Worm (Caenorhabditis elegans) whole organism, late embryonic: ENCODE results near the gene B0244.7.

Experiments
- C08G9.2 ChIP-seq: sonication (generic microtip); optimal IDR thresholded peaks from 2 replicates; lab custom pipeline; 2016; ENCODE audit warnings: mild to moderate bottlenecking, missing genetic modification characterization, moderate library complexity, missing compliant biosample characterization
- F13H6.1 ChIP-seq: sonication (generic microtip); optimal IDR thresholded peaks from 2 replicates; lab custom pipeline; 2016; ENCODE audit warnings: missing genetic modification characterization, missing compliant biosample characterization
- K09A11.1 ChIP-seq: sonication (generic microtip); optimal IDR thresholded peaks from 2 replicates; lab custom pipeline; 2017; ENCODE audit warnings: antibody characterized with exemption, mild to moderate bottlenecking, missing genetic modification characterization, missing compliant biosample characterization; ENCODE audit not compliant: insufficient read depth
- T23F11.4 ChIP-seq: fragments of 200-800 bp; sonication (Bioruptor generic); optimal IDR thresholded peaks from 2 replicates; lab custom pipeline; 2018; ENCODE audit warnings: mild to moderate bottlenecking, missing genetic modification characterization, missing compliant biosample characterization
- Y22D7AL.16 ChIP-seq: sonication (generic microtip); optimal IDR thresholded peaks from 2 replicates; lab custom pipeline; 2016; ENCODE audit warnings: missing genetic modification characterization, missing compliant biosample characterization
- ceh-14 ChIP-seq: sonication (generic microtip); optimal IDR thresholded peaks from 2 replicates; lab custom pipeline; 2016; ENCODE audit warnings: missing genotype, missing genetic modification characterization, missing compliant biosample characterization
- ceh-19 ChIP-seq: fragments of 200-800 bp; sonication (Bioruptor generic); optimal IDR thresholded peaks from 2 replicates; lab custom pipeline; 2018; ENCODE audit warnings: mild to moderate bottlenecking, missing genetic modification characterization, missing compliant biosample characterization
- ceh-24 ChIP-seq: sonication (generic microtip); optimal IDR thresholded peaks from 2 replicates; lab custom pipeline; 2016; ENCODE audit warnings: mild to moderate bottlenecking, missing genetic modification characterization, missing compliant biosample characterization
- ceh-30 ChIP-seq: fragments of 150-350 bp; optimal IDR thresholded peaks from 2 replicates; lab custom pipeline; 2014; ENCODE audit warnings: missing biosample characterization, missing genetic modification characterization
- ceh-34 ChIP-seq: sonication (generic microtip); optimal IDR thresholded peaks from 2 replicates; lab custom pipeline; 2016; ENCODE audit warnings: mild to moderate bottlenecking, missing genetic modification characterization, missing compliant biosample characterization
- ceh-45 ChIP-seq: fragments of 200-800 bp; sonication (Bioruptor generic); IDR thresholded peaks from 2 replicates; pipeline ENCODE4 v1.3.6; 2022; ENCODE audit warnings: missing genetic modification reagents, missing genetic modification characterization, missing compliant biosample characterization
- ceh-6 ChIP-seq: fragments of 200-800 bp; sonication (Bioruptor generic); optimal IDR thresholded peaks from 2 replicates; lab custom pipeline; 2018; ENCODE audit warnings: mild to moderate bottlenecking, missing genetic modification characterization, missing compliant biosample characterization
- che-1 ChIP-seq: sonication (generic microtip); optimal IDR thresholded peaks from 2 replicates; lab custom pipeline; 2016; ENCODE audit warnings: mild to moderate bottlenecking, missing genetic modification characterization, missing compliant biosample characterization
- dve-1 ChIP-seq: sonication (generic microtip); optimal IDR thresholded peaks from 2 replicates; lab custom pipeline; 2017; ENCODE audit warnings: antibody characterized with exemption, mild to moderate bottlenecking, missing genetic modification characterization, missing compliant biosample characterization
- elt-2 ChIP-seq: sonication (generic microtip); optimal IDR thresholded peaks from 2 replicates; lab custom pipeline; 2016; ENCODE audit warnings: missing genetic modification reagents, missing genetic modification characterization, missing compliant biosample characterization
- ets-4 ChIP-seq: sonication (generic microtip); optimal IDR thresholded peaks from 2 replicates; lab custom pipeline; 2016; ENCODE audit warnings: missing genetic modification characterization, missing compliant biosample characterization
- fax-1 ChIP-seq: sonication (generic microtip); optimal IDR thresholded peaks from 2 replicates; lab custom pipeline; 2016; ENCODE audit warnings: missing genotype, missing genetic modification characterization, missing compliant biosample characterization
- fkh-10 ChIP-seq: fragments of 150-350 bp; optimal IDR thresholded peaks from 2 replicates; lab custom pipeline; 2014; ENCODE audit warnings: missing biosample characterization, missing genetic modification reagents, missing genetic modification characterization
- gmeb-2 ChIP-seq: sonication (generic microtip); optimal IDR thresholded peaks from 2 replicates; lab custom pipeline; 2016; ENCODE audit warnings: missing genetic modification characterization, inconsistent platforms, missing compliant biosample characterization
- hlh-6 ChIP-seq: sonication (generic microtip); optimal IDR thresholded peaks from 2 replicates; lab custom pipeline; 2016; ENCODE audit warnings: missing genotype, missing genetic modification characterization, missing compliant biosample characterization
- lim-6 ChIP-seq: sonication (generic microtip); optimal IDR thresholded peaks from 2 replicates; lab custom pipeline; 2016; ENCODE audit warnings: missing genetic modification characterization, missing compliant biosample characterization
- madf-2 ChIP-seq: sonication (generic microtip); optimal IDR thresholded peaks from 2 replicates; lab custom pipeline; 2017; ENCODE audit warnings: missing genetic modification characterization, missing compliant biosample characterization
- nfya-1 ChIP-seq: sonication (generic microtip); optimal IDR thresholded peaks from 2 replicates; lab custom pipeline; 2017; ENCODE audit warnings: missing genetic modification characterization, mild to moderate bottlenecking, missing compliant biosample characterization, antibody characterized with exemption, moderate library complexity
- nhr-11 ChIP-seq: fragments of 150-350 bp; optimal IDR thresholded peaks from 2 replicates; lab custom pipeline; 2014; ENCODE audit warnings: missing biosample characterization, missing genetic modification characterization
- nhr-232 ChIP-seq: sonication (generic microtip); optimal IDR thresholded peaks from 2 replicates; lab custom pipeline; 2016; ENCODE audit warnings: missing genetic modification characterization, missing compliant biosample characterization
- npax-4 ChIP-seq: sonication (generic microtip); optimal IDR thresholded peaks from 2 replicates; lab custom pipeline; 2016; ENCODE audit warnings: missing genetic modification characterization, missing compliant biosample characterization
- pax-1 ChIP-seq: fragments of 150-350 bp; optimal IDR thresholded peaks from 2 replicates; lab custom pipeline; 2014; ENCODE audit warnings: missing biosample characterization, missing genetic modification characterization
- pha-2 ChIP-seq: sonication (generic microtip); optimal IDR thresholded peaks from 2 replicates; lab custom pipeline; 2017; ENCODE audit warnings: mild to moderate bottlenecking, missing genetic modification characterization, missing compliant biosample characterization
- pqm-1 ChIP-seq: sonication (generic microtip); optimal IDR thresholded peaks from 2 replicates; lab custom pipeline; 2016; ENCODE audit warnings: missing genetic modification characterization, missing compliant biosample characterization
- pros-1 ChIP-seq: fragments of 150-350 bp; optimal IDR thresholded peaks from 2 replicates; lab custom pipeline; 2014; ENCODE audit warnings: missing biosample characterization, missing genetic modification reagents, missing genetic modification characterization
- ref-2 ChIP-seq: sonication (generic microtip); optimal IDR thresholded peaks from 2 replicates; lab custom pipeline; 2016; ENCODE audit warnings: missing genetic modification characterization, missing compliant biosample characterization
- sox-2 ChIP-seq: fragments of 200-800 bp; sonication (Bioruptor generic); IDR thresholded peaks from 2 replicates; pipeline ENCODE4 v1.3.6; 2022; ENCODE audit warnings: missing genetic modification reagents, missing genetic modification characterization, missing compliant biosample characterization
- sox-4 ChIP-seq: sonication (generic microtip); optimal IDR thresholded peaks from 2 replicates; lab custom pipeline; 2017; ENCODE audit warnings: mild to moderate bottlenecking, missing genetic modification characterization, inconsistent platforms, missing compliant biosample characterization
- syd-9 ChIP-seq: sonication (generic microtip); optimal IDR thresholded peaks from 2 replicates; lab custom pipeline; 2016; ENCODE audit warnings: mild to moderate bottlenecking, missing genetic modification characterization, moderate library complexity, missing compliant biosample characterization
- tbx-2 ChIP-seq: sonication (generic microtip); optimal IDR thresholded peaks from 2 replicates; lab custom pipeline; 2016; ENCODE audit warnings: missing genetic modification characterization, missing compliant biosample characterization
- unc-3 ChIP-seq, 2 experiments: fragments of 200-800 bp in 1 of 2; sonication (Bioruptor generic) in 1 of 2; sonication (generic microtip) in 1 of 2; conservative IDR thresholded peaks in 1 of 2; optimal IDR thresholded peaks in 1 of 2; 2 replicates each; pipeline versions ENCODE4 v1.3.6 to Lab custom; 2016 to 2022; ENCODE audit warnings: missing compliant biosample characterization in 2 of 2, missing genetic modification characterization in 2 of 2, missing genetic modification reagents in 1 of 2
- unc-55 ChIP-seq: sonication (generic microtip); optimal IDR thresholded peaks from 2 replicates; lab custom pipeline; 2017; ENCODE audit warnings: missing biosample characterization, missing genetic modification reagents, missing genetic modification characterization
- unc-86 ChIP-seq: sonication (generic microtip); optimal IDR thresholded peaks from 2 replicates; lab custom pipeline; 2016; ENCODE audit warnings: missing genetic modification characterization, missing compliant biosample characterization
- zip-5 ChIP-seq: sonication (generic microtip); optimal IDR thresholded peaks from 2 replicates; lab custom pipeline; 2016; ENCODE audit warnings: missing genetic modification characterization, missing compliant biosample characterization
- ztf-16 ChIP-seq: sonication (generic microtip); optimal IDR thresholded peaks from 2 replicates; lab custom pipeline; 2017; ENCODE audit warnings: missing genetic modification characterization, missing compliant biosample characterization

B0244.7 gene

ce11 chrIII:5710676-5711075 is 20.6 kb upstream of the B0244.7 start:
- no peak for TF ChIP-seq ceh-34
- no peak for TF ChIP-seq ceh-45 (GFP tag; lab: Robert Waterston, UW)
- no peak for TF ChIP-seq che-1 (tag; lab: Kevin White, UChicago)
- TF ChIP-seq ets-4: peak; percentile 70
- TF ChIP-seq Y22D7AL.16 (tag; lab: Kevin White, UChicago): no peak
- TF ChIP-seq npax-4 (tag; lab: Kevin White, UChicago): no peak
- TF ChIP-seq nfya-1: peak; percentile 68
- TF ChIP-seq pqm-1 (tag; lab: Kevin White, UChicago): no peak
- no peak for TF ChIP-seq unc-3 (GFP tag; conservative IDR thresholded peaks at IDR 0.05; lab: Robert Waterston, UW)
- no peak for TF ChIP-seq unc-3 (tag; optimal IDR thresholded peaks at IDR 0.05; lab: Kevin White, UChicago)
- no peak for TF ChIP-seq dve-1
- peak; percentile 42 for TF ChIP-seq elt-2 (tag; lab: Kevin White, UChicago)
- no peak for TF ChIP-seq nhr-232 (tag; lab: Kevin White, UChicago)
- no peak for TF ChIP-seq unc-55 (GFP tag; lab: Kevin White, UChicago)
- no peak for TF ChIP-seq ztf-16 (tag; lab: Kevin White, UChicago)
- no peak for TF ChIP-seq unc-86 (tag; lab: Kevin White, UChicago)
- TF ChIP-seq gmeb-2 (tag; lab: Kevin White, UChicago): no peak
- no peak for TF ChIP-seq pros-1
- TF ChIP-seq, all 69 proteins: peak for 3

- no peak for TF ChIP-seq zip-5 (tag; lab: Kevin White, UChicago)
- no peak for TF ChIP-seq gmeb-2 (tag; lab: Kevin White, UChicago)
- TF ChIP-seq unc-55 (GFP tag; lab: Kevin White, UChicago): no peak
- TF ChIP-seq madf-2 (tag; lab: Kevin White, UChicago): no peak
- TF ChIP-seq pros-1: no peak
- TF ChIP-seq npax-4 (tag; lab: Kevin White, UChicago): no peak
- no peak for TF ChIP-seq fkh-10 (GFP tag; lab: Kevin White, UChicago)
- no peak for TF ChIP-seq ceh-45 (GFP tag; lab: Robert Waterston, UW)
- no peak for TF ChIP-seq K09A11.1 (tag; lab: Kevin White, UChicago)
- no peak for TF ChIP-seq Y22D7AL.16 (tag; lab: Kevin White, UChicago)
- no peak for TF ChIP-seq pqm-1 (tag; lab: Kevin White, UChicago)
Observed at ce11 chrIII:5711242-5711641, 20.1 kb upstream of the B0244.7 start, which contains the start of gene rbm-26. TSS of gene rbm-26 (plus strand) at chrIII:5711542.

ce11 chrIII:5711881-5712643 is 19.2 kb upstream of the B0244.7 start:
- TF ChIP-seq T23F11.4 (GFP tag; lab: Kevin White, UChicago) (no peak), syd-9 (tag; lab: Kevin White, UChicago) (no peak), nhr-11 (tag; lab: Kevin White, UChicago) (no peak), sox-2 (GFP tag; lab: Robert Waterston, UW) (no peak), pha-2 (tag; lab: Kevin White, UChicago) (no peak), hlh-6 (tag; lab: Kevin White, UChicago) (no peak), ref-2 (tag; lab: Kevin White, UChicago) (no peak), ceh-30 (tag; lab: Kevin White, UChicago) (no peak), fax-1 (tag; lab: Kevin White, UChicago) (no peak), ceh-14 (tag; lab: Kevin White, UChicago) (no peak), zip-5 (tag; lab: Kevin White, UChicago) (no peak), unc-86 (tag; lab: Kevin White, UChicago) (no peak)
- TF ChIP-seq, all 69 proteins: peak for 0

- TF ChIP-seq ets-4: no peak
- TF ChIP-seq pax-1: no peak
- no peak for TF ChIP-seq F13H6.1 (tag; lab: Kevin White, UChicago)
- no peak for TF ChIP-seq ceh-19
- TF ChIP-seq ceh-6 (GFP tag; lab: Kevin White, UChicago): no peak
- TF ChIP-seq tbx-2 (tag; lab: Kevin White, UChicago): no peak
- TF ChIP-seq ceh-14 (tag; lab: Kevin White, UChicago): no peak
- TF ChIP-seq Y22D7AL.16 (tag; lab: Kevin White, UChicago): no peak
- TF ChIP-seq ceh-24 (tag; lab: Kevin White, UChicago): no peak
- no peak for TF ChIP-seq C08G9.2 (tag; lab: Kevin White, UChicago)
- TF ChIP-seq sox-4 (tag; lab: Kevin White, UChicago): no peak
- TF ChIP-seq unc-55 (GFP tag; lab: Kevin White, UChicago): no peak
- no peak for TF ChIP-seq lim-6 (tag; lab: Kevin White, UChicago)
Observed at ce11 chrIII:5714230-5714983, 16.9 kb upstream of the B0244.7 start, which contains the start of gene arf-1. TSS of gene arf-1 (plus strand) at chrIII:5714886.
